Worm (Caenorhabditis elegans) whole organism, midembryonic: ENCODE results near the gene Y66C5A.2.

Experiments
- T22C8.4 ChIP-seq: fragments of 200-800 bp; sonication (Bioruptor generic); IDR thresholded peaks from 2 replicates; pipeline ENCODE4 v1.3.6; 2022; ENCODE audit warnings: missing genetic modification characterization, missing compliant biosample characterization
- cog-1 ChIP-seq: sonication (generic microtip); optimal IDR thresholded peaks from 2 replicates; lab custom pipeline; 2016; ENCODE audit warnings: missing genetic modification characterization, missing compliant biosample characterization
- flt-1 ChIP-seq: fragments of 200-800 bp; sonication (Bioruptor generic); IDR thresholded peaks from 2 replicates; pipeline ENCODE4 v1.3.6; 2022; ENCODE audit warnings: missing genetic modification characterization, missing compliant biosample characterization
- klf-2 ChIP-seq: fragments of 200-800 bp; sonication (Bioruptor generic); conservative IDR thresholded peaks from 2 replicates; pipeline ENCODE4 v1.3.6; 2022; ENCODE audit warnings: missing genetic modification reagents, missing genetic modification characterization, missing compliant biosample characterization
- med-1 ChIP-seq: sonication (generic microtip); optimal IDR thresholded peaks from 2 replicates; lab custom pipeline; 2017; ENCODE audit warnings: missing genetic modification characterization, mild to moderate bottlenecking, missing compliant biosample characterization, antibody characterized with exemption, missing genetic modification reagents; ENCODE audit not compliant: insufficient read depth
- ref-1 ChIP-seq: fragments of 200-800 bp; sonication (Bioruptor generic); conservative IDR thresholded peaks from 2 replicates; pipeline ENCODE4 v1.3.6; 2022; ENCODE audit warnings: missing genetic modification reagents, missing genetic modification characterization, missing compliant biosample characterization
- tab-1 ChIP-seq: fragments of 200-800 bp; sonication (Bioruptor generic); IDR thresholded peaks from 2 replicates; pipeline ENCODE4 v1.3.6; 2022; ENCODE audit warnings: missing genetic modification characterization, missing compliant biosample characterization
- ztf-23 ChIP-seq: fragments of 200-800 bp; sonication (Bioruptor generic); IDR thresholded peaks from 2 replicates; pipeline ENCODE4 v1.3.6; 2022; ENCODE audit warnings: missing genetic modification reagents, missing genetic modification characterization, missing compliant biosample characterization
- ztf-29 ChIP-seq: fragments of 200-800 bp; sonication (Bioruptor generic); IDR thresholded peaks from 2 replicates; pipeline ENCODE4 v1.3.6; 2022; ENCODE audit warnings: missing genetic modification reagents, missing genetic modification characterization, missing compliant biosample characterization

The Y66C5A.2 gene

ce11 chrX:14484827-14485226 lies 24.3 kb downstream of the Y66C5A.2 start, which contains the start of gene M163.8:
M163.8 (plus strand) TSS chrX:14485127.
- TF ChIP-seq ztf-29 (GFP tag; lab: Robert Waterston, UW) (no peak), T22C8.4 (no peak), cog-1 (no peak), ref-1 (GFP tag; lab: Robert Waterston, UW) (no peak), med-1 (GFP tag; lab: Kevin White, UChicago) (no peak), flt-1 (GFP tag; lab: Robert Waterston, UW) (no peak)

DNA sequence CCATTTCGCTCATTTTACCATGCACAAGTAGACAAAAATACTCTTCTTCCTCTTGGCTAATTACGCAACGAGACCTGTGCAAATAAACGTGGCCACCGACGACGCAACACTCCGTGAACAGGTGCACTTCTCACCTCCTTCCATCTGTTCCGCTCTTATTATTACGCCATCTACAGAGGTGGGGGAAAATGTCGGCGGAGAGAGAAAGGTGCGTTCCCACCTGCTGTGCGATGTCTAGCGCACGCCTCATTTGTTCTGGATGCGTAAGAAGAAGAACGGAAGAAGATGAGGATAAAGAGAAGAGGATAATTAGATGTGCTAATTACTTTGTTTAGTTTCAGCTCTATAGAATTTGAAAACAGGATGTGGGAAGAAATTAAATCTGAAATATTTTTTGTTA lies 26.0 kb downstream of the Y66C5A.2 start:
- TF ChIP-seq ztf-23 (GFP tag; lab: Robert Waterston, UW) (no peak), flt-1 (GFP tag; lab: Robert Waterston, UW) (peak; percentile 70; the same call in 1 of the 2 replicates), klf-2 (GFP tag; lab: Robert Waterston, UW) (no peak), cog-1 (peak; percentile 17)

DNA sequence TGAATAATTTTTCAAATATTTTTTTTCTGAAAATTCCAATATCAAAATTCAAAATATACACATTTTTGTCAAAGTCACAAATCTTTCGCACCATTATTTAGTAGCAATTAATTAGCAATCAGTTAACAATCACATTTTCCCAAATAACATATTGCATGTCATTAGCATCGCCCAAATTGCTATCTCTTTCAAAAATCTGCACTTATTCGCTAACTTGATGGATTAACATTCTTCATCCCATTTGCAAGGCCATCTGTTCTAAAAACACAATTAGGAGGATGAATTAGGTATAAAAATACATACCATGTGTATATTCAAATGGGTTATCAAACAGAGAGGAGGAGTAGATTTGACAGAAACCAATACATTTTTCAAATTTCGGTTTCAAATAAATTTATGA lies 26.8 kb downstream of the Y66C5A.2 start:
- TF ChIP-seq flt-1 (GFP tag; lab: Robert Waterston, UW) (no peak), ztf-23 (GFP tag; lab: Robert Waterston, UW) (no peak), klf-2 (GFP tag; lab: Robert Waterston, UW) (no peak), tab-1 (no peak), T22C8.4 (no peak), med-1 (GFP tag; lab: Kevin White, UChicago) (no peak), ref-1 (GFP tag; lab: Robert Waterston, UW) (no peak), ztf-29 (GFP tag; lab: Robert Waterston, UW) (no peak), cog-1 (no peak)

DNA sequence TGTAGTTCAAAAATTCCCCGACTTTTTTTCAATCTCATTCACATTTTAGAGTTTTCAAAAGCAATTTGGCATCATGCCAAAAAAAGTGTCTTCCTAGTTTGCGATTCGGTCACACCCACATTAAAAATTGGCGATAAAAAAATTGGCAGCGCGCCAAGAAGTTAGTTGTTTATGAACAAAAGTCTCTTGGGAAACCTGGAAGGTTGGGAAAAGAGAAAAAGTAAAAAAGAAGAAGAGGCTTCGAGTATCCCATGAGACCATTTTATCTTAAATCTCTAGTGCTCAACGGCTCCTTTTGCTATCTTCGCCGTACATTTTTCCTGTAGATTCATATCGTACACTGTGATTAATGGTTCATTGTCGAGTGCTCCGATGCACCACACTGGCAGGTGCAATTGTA lies 27.3 kb downstream of the Y66C5A.2 start:
- TF ChIP-seq tab-1 (no peak), ref-1 (GFP tag; lab: Robert Waterston, UW) (no peak), ztf-23 (GFP tag; lab: Robert Waterston, UW) (no peak), klf-2 (GFP tag; lab: Robert Waterston, UW) (no peak), med-1 (GFP tag; lab: Kevin White, UChicago) (no peak), flt-1 (GFP tag; lab: Robert Waterston, UW) (no peak), cog-1 (no peak), ztf-29 (GFP tag; lab: Robert Waterston, UW) (no peak), T22C8.4 (no peak)

ce11 chrX:14489945-14490344 lies 29.4 kb downstream of the Y66C5A.2 start, which contains the start of gene his-24:
his-24 (plus strand) TSS chrX:14490094.
- TF ChIP-seq med-1 (GFP tag; lab: Kevin White, UChicago) (no peak), T22C8.4 (0 out of 2 replicates have a peak, but pooled peaks have one; percentile 36), flt-1 (GFP tag; lab: Robert Waterston, UW) (peak; percentile 83), ztf-29 (GFP tag; lab: Robert Waterston, UW) (no peak), ztf-23 (GFP tag; lab: Robert Waterston, UW) (peak; percentile 71; the same call in 1 of the 2 replicates), tab-1 (peak; percentile 45; the same call in 1 of the 2 replicates), klf-2 (GFP tag; lab: Robert Waterston, UW) (peak; percentile 47; the same call in 1 of the 2 replicates), ref-1 (GFP tag; lab: Robert Waterston, UW) (no peak), cog-1 (peak; percentile 72)

ce11 chrX:14490486-14490885 lies 30.0 kb downstream of the Y66C5A.2 start:
- TF ChIP-seq flt-1 (GFP tag; lab: Robert Waterston, UW), result no peak; the same call in 1 of the 2 replicates
- TF ChIP-seq ztf-23 (GFP tag; lab: Robert Waterston, UW), result 0 out of 2 replicates have a peak, but pooled peaks have one; percentile 8

ce11 chrX:14491103-14491502 lies 30.6 kb downstream of the Y66C5A.2 start:
- peak; percentile 36; the same call in 1 of the 2 replicates for TF ChIP-seq flt-1 (GFP tag; lab: Robert Waterston, UW)
- no peak for TF ChIP-seq tab-1
- TF ChIP-seq klf-2 (GFP tag; lab: Robert Waterston, UW), result no peak
- TF ChIP-seq ztf-23 (GFP tag; lab: Robert Waterston, UW), result 0 out of 2 replicates have a peak, but pooled peaks have one; percentile 54

DNA sequence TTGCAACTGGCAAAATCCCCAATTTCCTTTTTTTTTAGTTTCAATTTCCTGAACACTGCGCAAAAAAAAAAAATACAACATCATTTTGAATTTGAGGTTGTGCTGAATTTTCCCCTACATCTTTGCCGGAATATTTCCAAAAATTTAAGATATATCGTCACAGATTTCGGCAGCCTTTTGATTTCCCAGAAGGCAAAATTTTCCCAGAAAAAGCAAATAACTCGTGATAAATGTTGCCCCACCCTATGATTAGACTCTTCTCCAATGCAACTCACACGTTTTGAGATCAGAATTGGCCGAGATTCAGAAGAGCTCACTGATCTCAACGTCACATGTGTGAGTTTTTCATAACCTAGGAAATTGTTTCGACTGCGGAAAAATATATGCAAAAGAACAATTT lies 31.9 kb downstream of the Y66C5A.2 start:
- TF ChIP-seq cog-1 (no peak), flt-1 (GFP tag; lab: Robert Waterston, UW) (no peak)

ce11 chrX:14495075-14495474 lies 34.6 kb downstream of the Y66C5A.2 start:
- TF ChIP-seq klf-2 (GFP tag; lab: Robert Waterston, UW) (no peak), tab-1 (no peak), cog-1 (no peak), T22C8.4 (no peak), med-1 (GFP tag; lab: Kevin White, UChicago) (no peak), ztf-29 (GFP tag; lab: Robert Waterston, UW) (no peak), flt-1 (GFP tag; lab: Robert Waterston, UW) (no peak)

DNA sequence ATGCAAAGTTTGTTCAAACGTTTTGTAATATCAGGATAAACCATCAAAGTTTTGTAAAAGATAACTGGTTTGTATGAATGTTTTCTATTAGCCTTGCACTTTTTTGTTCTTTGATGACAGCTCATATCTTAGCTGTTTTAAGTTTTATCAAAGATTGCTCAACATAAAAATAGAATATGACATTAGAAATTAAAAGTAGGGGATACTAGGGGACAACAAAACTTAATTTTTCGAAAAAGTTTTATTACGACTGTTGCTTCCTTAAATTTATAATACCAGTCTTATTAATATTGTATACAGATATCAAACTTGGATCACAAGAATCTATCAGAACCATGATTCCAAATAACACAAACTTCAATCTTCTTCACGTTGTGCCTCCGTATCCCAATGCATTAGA lies 35.3 kb downstream of the Y66C5A.2 start, which contains the start of gene ztf-14:
Gene ztf-14, plus strand, starts transcription at position 301 of the 400 bp plus-strand sequence.
- TF ChIP-seq ref-1 (GFP tag; lab: Robert Waterston, UW), result no peak
- no peak for TF ChIP-seq med-1 (GFP tag; lab: Kevin White, UChicago)
- no peak for TF ChIP-seq ztf-23 (GFP tag; lab: Robert Waterston, UW)
- TF ChIP-seq ztf-29 (GFP tag; lab: Robert Waterston, UW), result no peak
- TF ChIP-seq T22C8.4, result no peak
- no peak for TF ChIP-seq tab-1
- TF ChIP-seq cog-1, result no peak
- TF ChIP-seq flt-1 (GFP tag; lab: Robert Waterston, UW), result no peak
- TF ChIP-seq klf-2 (GFP tag; lab: Robert Waterston, UW), result no peak
